Fruit fly (Drosophila melanogaster): ENCODE results near the gene CG31789.

The CG31789 gene

dm6 chr2L:18617003-18617402 is 11.3 kb downstream of the CG31789 start, which contains the start of gene MESR3 (continued):
- TF ChIP-seq tx (GFP tag; optimal IDR thresholded peaks at IDR 0.05) (no peak), Gsc (GFP tag; IDR thresholded peaks at IDR 0.05) (no peak), bab2 (GFP tag; optimal IDR thresholded peaks at IDR 0.05) (no peak), Jarid2 (GFP tag; optimal IDR thresholded peaks at IDR 0.05) (peak; percentile 95), CG8924 (tag; optimal IDR thresholded peaks at IDR 0.05) (peak; percentile 77), kah (GFP tag; optimal IDR thresholded peaks at IDR 0.05) (peak; percentile 57), al (GFP tag; IDR thresholded peaks at IDR 0.05) (peak; percentile 54; the same call in 1 of the 2 replicates), otp (GFP tag; IDR thresholded peaks at IDR 0.05) (peak; percentile 43; the same call in 2 of the 3 replicates), ssp (GFP tag; IDR thresholded peaks at IDR 0.05) (no peak), scrt (GFP tag; optimal IDR thresholded peaks at IDR 0.05) (peak; percentile 57), Vsx1 (GFP tag; optimal IDR thresholded peaks at IDR 0.05) (no peak), CG3407 (GFP tag; optimal IDR thresholded peaks at IDR 0.05) (no peak), CG30431 (GFP tag; optimal IDR thresholded peaks at IDR 0.05) (no peak), org-1 (GFP tag; optimal IDR thresholded peaks at IDR 0.05) (peak; percentile 2), CG4820 (GFP tag; optimal IDR thresholded peaks at IDR 0.05) (peak; percentile 51), CG9437 (GFP tag; optimal IDR thresholded peaks at IDR 0.05) (peak; percentile 3), grau (tag; optimal IDR thresholded peaks at IDR 0.05) (peak; percentile 71), CG1647 (GFP tag; optimal IDR thresholded peaks at IDR 0.05) (no peak), wdn (GFP tag; IDR thresholded peaks at IDR 0.05) (no peak), hbn (GFP tag; IDR thresholded peaks at IDR 0.05; ENCODE audit: partially characterized antibody) (no peak), tna (GFP tag; IDR thresholded peaks at IDR 0.05; ENCODE audit: partially characterized antibody) (no peak; the same call in 1 of the 2 replicates), CG18764 (GFP tag; optimal IDR thresholded peaks at IDR 0.05) (peak; percentile 66), H2.0 (GFP tag; IDR thresholded peaks at IDR 0.05) (peak; percentile 44; the same call in 1 of the 2 replicates), HLHmδ (GFP tag; optimal IDR thresholded peaks at IDR 0.05) (peak; percentile 76), Oli (tag; optimal IDR thresholded peaks at IDR 0.05) (peak; percentile 37), p53 (GFP tag; optimal IDR thresholded peaks at IDR 0.05) (peak; percentile 7), CG2116 (GFP tag; optimal IDR thresholded peaks at IDR 0.05) (peak; percentile 29), abd-A (tag; optimal IDR thresholded peaks at IDR 0.05) (no peak), Dp (GFP tag; optimal IDR thresholded peaks at IDR 0.05) (no peak), jumu (GFP tag; optimal IDR thresholded peaks at IDR 0.05) (no peak), jing (GFP tag; optimal IDR thresholded peaks at IDR 0.05) (no peak), NfI (GFP tag; optimal IDR thresholded peaks at IDR 0.05) (no peak), sisA (GFP tag; IDR thresholded peaks at IDR 0.05) (0 out of 2 replicates have a peak, but pooled peaks have one; percentile 9), CG11398 (GFP tag; optimal IDR thresholded peaks at IDR 0.05) (no peak), gcm (GFP tag; optimal IDR thresholded peaks at IDR 0.05) (peak; percentile 55), chm (GFP tag; IDR thresholded peaks at IDR 0.05) (peak; percentile 70), Hmr (GFP tag; optimal IDR thresholded peaks at IDR 0.05) (peak; percentile 55), fru (optimal IDR thresholded peaks at IDR 0.05) (no peak), CG4707 (GFP tag; optimal IDR thresholded peaks at IDR 0.05) (peak; percentile 48), CG17385 (GFP tag; optimal IDR thresholded peaks at IDR 0.05) (peak; percentile 49), CG10654 (GFP tag; optimal IDR thresholded peaks at IDR 0.05) (peak; percentile 43), Fer1 (GFP tag; optimal IDR thresholded peaks at IDR 0.05) (peak; percentile 85), Drgx (GFP tag; IDR thresholded peaks at IDR 0.05) (peak; percentile 80), CG15269 (tag; optimal IDR thresholded peaks at IDR 0.05) (peak; percentile 88), luna (GFP tag; optimal IDR thresholded peaks at IDR 0.05) (no peak), sug (tag; optimal IDR thresholded peaks at IDR 0.05) (no peak), az2 (GFP tag; optimal IDR thresholded peaks at IDR 0.05) (peak; percentile 19), twi (tag; optimal IDR thresholded peaks at IDR 0.05) (no peak), CG4617 (GFP tag; optimal IDR thresholded peaks at IDR 0.05; ENCODE audit: borderline replicate concordance) (no peak), Ets65A (GFP tag) (peak; percentile 31), CkIIα-i1 (GFP tag; IDR thresholded peaks at IDR 0.05) (no peak), CG12236 (GFP tag; optimal IDR thresholded peaks at IDR 0.05) (no peak)
